Worm (Caenorhabditis elegans) whole organism, young adult: ENCODE data around the gene mrpl-40.
"Not testable (repeated sequence)": the region's sequence is repeated elsewhere in the genome, so short reads cannot be mapped to it uniquely, and the experiment has no call there.

ENCODE experiments used
- B0019.2 ChIP-seq: fragments of 200-800 bp; sonication (Bioruptor generic); conservative IDR thresholded peaks from 2 replicates; pipeline ENCODE4 v1.3.6; 2022; ENCODE audit warnings: missing genetic modification reagents, missing genetic modification characterization, missing compliant biosample characterization
- B0261.1 ChIP-seq: sonication (generic microtip); optimal IDR thresholded peaks from 2 replicates; lab custom pipeline; 2016; ENCODE audit warnings: mild to moderate bottlenecking, missing genetic modification characterization, moderate library complexity, missing compliant biosample characterization
- B0336.3 ChIP-seq: fragments of 200-800 bp; sonication (Bioruptor generic); IDR thresholded peaks from 2 replicates; pipeline ENCODE4 v1.3.6; 2022; ENCODE audit warnings: missing genetic modification characterization, missing compliant biosample characterization
- C17E4.6 ChIP-seq: fragments of 200-800 bp; sonication (Bioruptor generic); IDR thresholded peaks from 2 replicates; pipeline ENCODE4 v1.3.6; 2022; ENCODE audit warnings: missing genetic modification reagents, missing genetic modification characterization, missing compliant biosample characterization
- D2030.7 ChIP-seq: fragments of 200-800 bp; sonication (Bioruptor generic); IDR thresholded peaks from 2 replicates; pipeline ENCODE4 v1.3.6; 2022; ENCODE audit warnings: missing genetic modification reagents, missing genetic modification characterization, missing compliant biosample characterization
- F10E7.11 ChIP-seq: sonication (generic microtip); optimal IDR thresholded peaks from 2 replicates; lab custom pipeline; 2017; ENCODE audit warnings: mild to moderate bottlenecking, missing genetic modification characterization, moderate library complexity, missing compliant biosample characterization
- F52B5.7 ChIP-seq: sonication (generic microtip); optimal IDR thresholded peaks from 2 replicates; lab custom pipeline; 2016; ENCODE audit warnings: mild to moderate bottlenecking, missing genetic modification characterization, missing compliant biosample characterization
- T07F8.4 ChIP-seq: sonication (generic microtip); optimal IDR thresholded peaks from 2 replicates; lab custom pipeline; 2016; ENCODE audit warnings: mild to moderate bottlenecking, missing genetic modification characterization, moderate library complexity, missing compliant biosample characterization
- Y95B8A.8 ChIP-seq: fragments of 200-800 bp; sonication (Bioruptor generic); IDR thresholded peaks from 2 replicates; pipeline ENCODE4 v1.3.6; 2022; ENCODE audit warnings: missing genetic modification reagents, missing genetic modification characterization, missing compliant biosample characterization
- athp-1 ChIP-seq: sonication (generic microtip); optimal IDR thresholded peaks from 2 replicates; lab custom pipeline; 2017; ENCODE audit warnings: mild to moderate bottlenecking, missing genetic modification characterization, missing compliant biosample characterization
- attf-3 ChIP-seq: fragments of 200-800 bp; sonication (Bioruptor generic); conservative IDR thresholded peaks from 2 replicates; pipeline ENCODE4 v1.3.6; 2022; ENCODE audit warnings: missing genetic modification reagents, missing genetic modification characterization, missing compliant biosample characterization
- bed-1 ChIP-seq: fragments of 200-800 bp; sonication (Bioruptor generic); IDR thresholded peaks from 2 replicates; pipeline ENCODE4 v1.3.6; 2022; ENCODE audit warnings: missing genetic modification reagents, missing genetic modification characterization, missing compliant biosample characterization
- cebp-1 ChIP-seq, 2 experiments: fragments of 200-800 bp in 1 of 2; sonication (Bioruptor generic) in 1 of 2; sonication (generic microtip) in 1 of 2; IDR thresholded peaks in 1 of 2; optimal IDR thresholded peaks in 1 of 2; 2 replicates each; pipeline versions ENCODE4 v1.3.6 to Lab custom; 2017 to 2022; ENCODE audit warnings: missing compliant biosample characterization in 2 of 2, missing genetic modification characterization in 2 of 2, mild to moderate bottlenecking in 1 of 2, missing genetic modification reagents in 1 of 2, moderate library complexity in 1 of 2
- ceh-79 ChIP-seq: sonication (generic microtip); optimal IDR thresholded peaks from 2 replicates; lab custom pipeline; 2017; ENCODE audit warnings: mild to moderate bottlenecking, missing genetic modification characterization, missing compliant biosample characterization
- ceh-91 ChIP-seq: fragments of 200-800 bp; sonication (Bioruptor generic); IDR thresholded peaks from 2 replicates; pipeline ENCODE4 v1.3.6; 2022; ENCODE audit warnings: missing genetic modification reagents, missing genetic modification characterization, missing compliant biosample characterization
- dox-1 ChIP-seq: fragments of 200-800 bp; sonication (Bioruptor generic); IDR thresholded peaks from 2 replicates; pipeline ENCODE4 v1.3.6; 2022; ENCODE audit warnings: missing genetic modification reagents, missing genetic modification characterization, missing compliant biosample characterization
- ekl-4 ChIP-seq: fragments of 200-800 bp; sonication (Bioruptor generic); IDR thresholded peaks from 2 replicates; pipeline ENCODE4 v1.3.6; 2022; ENCODE audit warnings: missing genetic modification reagents, missing genetic modification characterization, missing compliant biosample characterization
- gei-17 ChIP-seq: fragments of 200-800 bp; sonication (Bioruptor generic); optimal IDR thresholded peaks from 2 replicates; lab custom pipeline; 2018; ENCODE audit warnings: mild to moderate bottlenecking, missing genetic modification characterization, missing compliant biosample characterization
- hmg-1.2 ChIP-seq: fragments of 200-800 bp; sonication (Bioruptor generic); IDR thresholded peaks from 2 replicates; pipeline ENCODE4 v1.3.6; 2022; ENCODE audit warnings: missing genetic modification reagents, missing genetic modification characterization, missing compliant biosample characterization
- hmg-20 ChIP-seq: fragments of 200-800 bp; sonication (Bioruptor generic); IDR thresholded peaks from 2 replicates; pipeline ENCODE4 v1.3.6; 2022; ENCODE audit warnings: missing genetic modification reagents, missing genetic modification characterization, missing compliant biosample characterization
- let-526 ChIP-seq: fragments of 200-800 bp; sonication (Bioruptor generic); IDR thresholded peaks from 2 replicates; pipeline ENCODE4 v1.3.6; 2022; ENCODE audit warnings: missing genetic modification reagents, missing genetic modification characterization, missing compliant biosample characterization
- let-607 ChIP-seq, 2 experiments: fragments of 200-800 bp in 1 of 2; sonication (Bioruptor generic) in 1 of 2; sonication (generic microtip) in 1 of 2; optimal IDR thresholded peaks; 2 replicates each; lab custom pipeline; 2016 to 2018; ENCODE audit warnings: mild to moderate bottlenecking in 2 of 2, missing compliant biosample characterization in 2 of 2, missing genetic modification characterization in 2 of 2, moderate library complexity in 2 of 2, missing genotype in 1 of 2
- lin-26 ChIP-seq: fragments of 200-800 bp; sonication (Bioruptor generic); IDR thresholded peaks from 2 replicates; pipeline ENCODE4 v1.3.6; 2022; ENCODE audit warnings: missing genetic modification reagents, missing genetic modification characterization, missing compliant biosample characterization
- madf-3 ChIP-seq: fragments of 200-800 bp; sonication (Bioruptor generic); IDR thresholded peaks from 2 replicates; pipeline ENCODE4 v1.3.6; 2022; ENCODE audit warnings: missing genetic modification reagents, missing genetic modification characterization, missing compliant biosample characterization
- madf-6 ChIP-seq: fragments of 200-800 bp; sonication (Bioruptor generic); IDR thresholded peaks from 2 replicates; pipeline ENCODE4 v1.3.6; 2022; ENCODE audit warnings: missing genetic modification reagents, missing genetic modification characterization, missing compliant biosample characterization
- nfyb-1 ChIP-seq: fragments of 200-800 bp; sonication (Bioruptor generic); IDR thresholded peaks from 2 replicates; pipeline ENCODE4 v1.3.6; 2022; ENCODE audit warnings: missing genetic modification reagents, missing genetic modification characterization, missing compliant biosample characterization
- nhr-27 ChIP-seq: fragments of 200-800 bp; sonication (Bioruptor generic); optimal IDR thresholded peaks from 2 replicates; lab custom pipeline; 2018; ENCODE audit warnings: mild to moderate bottlenecking, missing genetic modification characterization, moderate library complexity, missing compliant biosample characterization
- nhr-90 ChIP-seq: sonication (generic microtip); optimal IDR thresholded peaks from 2 replicates; lab custom pipeline; 2016; ENCODE audit warnings: missing genotype, mild to moderate bottlenecking, missing genetic modification characterization, missing compliant biosample characterization
- pbrm-1 ChIP-seq: fragments of 200-800 bp; sonication (Bioruptor generic); IDR thresholded peaks from 2 replicates; pipeline ENCODE4 v1.3.6; 2022; ENCODE audit warnings: missing genetic modification reagents, missing genetic modification characterization, missing compliant biosample characterization
- pha-4 ChIP-seq: fragments of 150-350 bp; sonication (generic microtip); optimal IDR thresholded peaks from 2 replicates; lab custom pipeline; 2014; ENCODE audit warnings: missing biosample characterization, missing genetic modification reagents, missing genetic modification characterization
- rpc-1 ChIP-seq, 2 experiments: fragments of 150-350 bp in 1 of 2; sonication (generic microtip) in 1 of 2; optimal IDR thresholded peaks; 2 replicates each; lab custom pipeline; 2014 to 2018; ENCODE audit warnings: missing biosample characterization in 1 of 2, missing genetic modification characterization in 1 of 2, missing genetic modification reagents in 1 of 2, missing genotype in 1 of 2
- snpc-3.4 ChIP-seq: sonication (generic microtip); optimal IDR thresholded peaks from 2 replicates; lab custom pipeline; 2017; ENCODE audit warnings: missing genetic modification characterization, mild to moderate bottlenecking, missing compliant biosample characterization, antibody characterized with exemption, moderate library complexity, missing genotype, missing genetic modification reagents
- snpc-4 ChIP-seq, 5 experiments: fragments of 150-350 bp in 1 of 5; sonication (generic microtip) in 4 of 5; optimal IDR thresholded peaks; 2 replicates each; lab custom pipeline; 2014 to 2018; ENCODE audit warnings: missing genetic modification characterization in 5 of 5, missing biosample characterization in 3 of 5, antibody characterized with exemption in 2 of 5, mild to moderate bottlenecking in 2 of 5, missing compliant biosample characterization in 2 of 5, missing genotype in 2 of 5, moderate library complexity in 2 of 5, missing genetic modification reagents in 1 of 5
- sptf-2 ChIP-seq: fragments of 200-800 bp; sonication (Bioruptor generic); optimal IDR thresholded peaks from 2 replicates; lab custom pipeline; 2018; ENCODE audit warnings: mild to moderate bottlenecking, missing genetic modification characterization, missing compliant biosample characterization
- tbp1 ChIP-seq: fragments of 200-800 bp; sonication (Bioruptor generic); optimal IDR thresholded peaks from 2 replicates; lab custom pipeline; 2018; ENCODE audit warnings: mild to moderate bottlenecking, missing genetic modification characterization, missing compliant biosample characterization
- tlf-1 ChIP-seq: fragments of 200-800 bp; sonication (Bioruptor generic); optimal IDR thresholded peaks from 2 replicates; lab custom pipeline; 2018; ENCODE audit warnings: mild to moderate bottlenecking, missing genetic modification characterization, missing compliant biosample characterization
- unc-62 ChIP-seq: fragments of 150-350 bp; optimal IDR thresholded peaks from 2 replicates; lab custom pipeline; 2014; ENCODE audit warnings: missing biosample characterization, missing genetic modification reagents, missing genetic modification characterization
- zfh-2 ChIP-seq: fragments of 200-800 bp; sonication (Bioruptor generic); conservative IDR thresholded peaks from 2 replicates; pipeline ENCODE4 v1.3.6; 2022; ENCODE audit warnings: missing genetic modification reagents, missing genetic modification characterization, missing compliant biosample characterization
- ztf-22 ChIP-seq: fragments of 200-800 bp; sonication (Bioruptor generic); optimal IDR thresholded peaks from 2 replicates; lab custom pipeline; 2018; ENCODE audit warnings: mild to moderate bottlenecking, missing genetic modification characterization, moderate library complexity, missing compliant biosample characterization
- ztf-3 ChIP-seq: fragments of 200-800 bp; sonication (Bioruptor generic); optimal IDR thresholded peaks from 2 replicates; lab custom pipeline; 2018; ENCODE audit warnings: mild to moderate bottlenecking, missing genetic modification characterization, missing compliant biosample characterization

mrpl-40 gene

DNA sequence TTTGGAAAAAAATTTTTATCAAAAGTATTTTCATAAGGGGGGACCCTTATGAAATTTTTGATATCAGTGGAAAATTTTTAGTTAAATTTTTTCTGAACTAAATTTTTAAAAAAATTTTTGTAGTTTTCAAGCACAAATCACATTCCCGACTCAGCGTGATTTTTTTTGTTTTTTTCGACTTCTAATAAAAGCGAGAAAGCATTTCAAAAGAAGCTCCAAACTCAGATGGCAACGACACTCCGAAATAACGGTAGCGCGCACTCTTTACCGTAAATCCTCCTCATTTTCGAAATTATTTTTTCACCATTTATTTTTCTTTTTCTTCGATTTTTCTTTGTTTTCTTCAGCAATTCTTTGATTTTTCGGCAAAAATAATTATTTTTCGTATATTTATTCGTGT, 30.1 kb upstream of the mrpl-40 start:
- TF ChIP-seq attf-3 (GFP tag; lab: Robert Waterston, UW): peak; percentile 52; the same call in 1 of the 2 replicates

DNA sequence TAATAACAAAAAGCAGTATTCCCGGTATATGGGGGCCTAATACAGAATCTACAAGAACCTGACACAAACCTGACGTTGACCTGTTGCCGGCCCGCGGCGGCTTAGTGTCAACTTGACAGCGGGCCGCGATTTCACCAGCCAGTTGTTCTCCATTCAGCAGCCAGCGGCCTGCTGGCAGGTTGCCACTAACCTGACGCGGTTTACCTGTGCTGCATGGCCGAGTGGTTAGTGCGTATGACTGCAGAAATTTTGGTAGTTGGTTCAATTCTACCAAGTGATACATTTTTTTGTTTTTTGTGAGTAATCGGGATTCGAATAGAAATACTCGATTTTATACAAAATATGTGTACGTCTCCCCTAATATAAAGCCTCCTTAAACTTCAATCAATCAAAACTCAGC, 28.6 kb upstream of the mrpl-40 start:
- TF ChIP-seq nfyb-1 (GFP tag; lab: Robert Waterston, UW) (peak; percentile 33; the same call in 1 of the 2 replicates), D2030.7 (GFP tag; lab: Robert Waterston, UW) (peak; percentile 50), madf-6 (GFP tag; lab: Robert Waterston, UW) (0 out of 2 replicates have a peak, but pooled peaks have one; percentile 15), tbp1 (GFP tag; lab: Kevin White, UChicago) (peak; percentile 75), B0261.1 (tag; lab: Kevin White, UChicago) (peak; percentile 35), rpc-1 (tag; optimal IDR thresholded peaks at IDR 0.05; lab: Kevin White, UChicago) (peak; percentile 32)
- not testable (repeated sequence) for TF ChIP-seq rpc-1 (optimal IDR thresholded peaks at IDR 0.05; lab: Kevin White, UChicago)
- TF ChIP-seq, all 124 proteins: peak for 6; not testable (repeated sequence) for 118

DNA sequence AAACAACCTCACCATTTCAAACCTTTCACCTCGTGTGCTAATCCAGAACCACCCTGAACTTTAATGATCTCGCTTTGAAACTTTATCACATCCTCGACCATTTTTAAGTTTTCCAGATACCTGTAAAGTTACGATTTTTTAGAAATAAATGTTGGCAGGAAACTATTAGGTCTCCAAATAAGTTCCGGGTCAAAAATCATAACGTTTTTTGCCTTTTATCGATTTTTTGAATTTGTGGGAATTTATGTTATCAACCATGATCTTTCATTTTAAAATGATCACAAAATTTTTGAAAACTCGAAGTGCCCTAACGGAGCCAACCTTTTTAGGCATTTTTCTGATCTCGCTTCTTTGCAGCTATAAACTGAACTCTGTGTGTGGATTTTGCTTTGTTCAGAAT, 26.3 kb upstream of the mrpl-40 start, which contains the start of gene btb-5:
btb-5 (minus strand) TSS at position 101 of the 400 bp plus-strand sequence.
- no peak for TF ChIP-seq T07F8.4 (tag; lab: Kevin White, UChicago)
- TF ChIP-seq bed-1 (GFP tag; lab: Robert Waterston, UW): no peak
- no peak for TF ChIP-seq tlf-1 (GFP tag; lab: Kevin White, UChicago)
- TF ChIP-seq pbrm-1 (GFP tag; lab: Robert Waterston, UW): no peak
- no peak for TF ChIP-seq hmg-20 (GFP tag; lab: Robert Waterston, UW)
- no peak for TF ChIP-seq athp-1 (tag; lab: Kevin White, UChicago)
- no peak for TF ChIP-seq zfh-2 (GFP tag; lab: Robert Waterston, UW)
- no peak for TF ChIP-seq pha-4 (tag; lab: Kevin White, UChicago)
- TF ChIP-seq snpc-3.4 (tag; lab: Kevin White, UChicago): no peak
- TF ChIP-seq B0019.2 (GFP tag; lab: Robert Waterston, UW): no peak
- no peak for TF ChIP-seq C17E4.6 (GFP tag; lab: Robert Waterston, UW)
- TF ChIP-seq snpc-4 (GFP tag; optimal IDR thresholded peaks at IDR 0.05; lab: Kevin White, UChicago): no peak
- TF ChIP-seq snpc-4 (tag; optimal IDR thresholded peaks at IDR 0.05; lab: Kevin White, UChicago): no peak

DNA sequence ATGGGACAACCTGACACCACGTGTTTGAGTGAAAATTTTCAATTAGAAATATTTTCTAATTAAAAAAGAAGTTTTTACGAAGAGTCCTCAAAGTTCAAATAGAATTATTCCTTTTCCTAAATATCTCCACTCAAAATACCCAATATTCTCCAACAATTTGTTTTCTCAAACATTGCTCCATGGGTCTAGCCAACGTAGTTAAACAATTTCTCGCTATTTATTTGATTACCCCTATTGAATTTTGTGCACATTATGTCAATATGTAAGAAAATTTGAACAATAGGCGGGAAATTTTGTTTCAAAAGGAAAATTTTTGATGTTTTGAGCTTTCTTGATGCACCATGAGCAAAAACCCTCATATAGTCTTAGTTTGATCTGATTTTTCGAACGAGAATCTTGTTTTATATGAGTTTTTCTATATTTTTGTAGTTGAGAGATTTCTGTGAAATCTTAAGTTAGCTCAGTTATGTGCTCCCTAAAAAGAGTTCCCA, 24.9 kb upstream of the mrpl-40 start:
- TF ChIP-seq madf-6 (GFP tag; lab: Robert Waterston, UW): no peak
- TF ChIP-seq gei-17 (GFP tag; lab: Kevin White, UChicago): no peak
- no peak for TF ChIP-seq nhr-90
- no peak for TF ChIP-seq ceh-79
- no peak for TF ChIP-seq unc-62 (GFP tag; lab: Kevin White, UChicago)
- no peak for TF ChIP-seq ztf-3 (GFP tag; lab: Kevin White, UChicago)
- no peak for TF ChIP-seq nhr-27 (tag; lab: Kevin White, UChicago)
- 0 out of 2 replicates have a peak, but pooled peaks have one; percentile 39 for TF ChIP-seq lin-26 (GFP tag; lab: Robert Waterston, UW)
- TF ChIP-seq ztf-22 (GFP tag; lab: Kevin White, UChicago): no peak
- TF ChIP-seq let-526 (GFP tag; lab: Robert Waterston, UW): no peak
- TF ChIP-seq cebp-1 (GFP tag; IDR thresholded peaks at IDR 0.05; lab: Robert Waterston, UW): no peak
- TF ChIP-seq cebp-1 (tag; optimal IDR thresholded peaks at IDR 0.05; lab: Kevin White, UChicago): peak; percentile 56
- TF ChIP-seq ceh-91 (GFP tag; lab: Robert Waterston, UW): no peak
- TF ChIP-seq snpc-4 (GFP tag; optimal IDR thresholded peaks at IDR 0.05; lab: Kevin White, UChicago): no peak
- TF ChIP-seq snpc-4 (tag; optimal IDR thresholded peaks at IDR 0.05; lab: Kevin White, UChicago): no peak
- TF ChIP-seq tbp1 (GFP tag; lab: Kevin White, UChicago): no peak
- no peak for TF ChIP-seq F10E7.11 (tag; lab: Kevin White, UChicago)
- no peak for TF ChIP-seq dox-1
- TF ChIP-seq F52B5.7 (tag; lab: Kevin White, UChicago): no peak
- TF ChIP-seq sptf-2 (GFP tag; lab: Kevin White, UChicago): no peak
- no peak for TF ChIP-seq madf-3 (GFP tag; lab: Robert Waterston, UW)
- TF ChIP-seq ekl-4 (GFP tag; lab: Robert Waterston, UW): 0 out of 2 replicates have a peak, but pooled peaks have one; percentile 15
- no peak for TF ChIP-seq hmg-20 (GFP tag; lab: Robert Waterston, UW)
- TF ChIP-seq hmg-1.2: peak; percentile 33; the same call in 1 of the 2 replicates
- TF ChIP-seq B0336.3 (GFP tag; lab: Robert Waterston, UW): peak; percentile 70
- peak in 1 of 2 experiments; percentile 21 for TF ChIP-seq let-607 (tag; optimal IDR thresholded peaks at IDR 0.05; lab: Kevin White, UChicago)
- TF ChIP-seq Y95B8A.8 (GFP tag; lab: Robert Waterston, UW): no peak
